Worm (Caenorhabditis elegans) whole organism, young adult: Measurements from ENCODE around the gene Y38E10A.34.
"Not testable (repeated sequence)": the region's sequence is repeated elsewhere in the genome, so short reads cannot be mapped to it uniquely, and the experiment has no call there.

Experiments
- B0019.2 ChIP-seq: fragments of 200-800 bp; sonication (Bioruptor generic); conservative IDR thresholded peaks from 2 replicates; pipeline ENCODE4 v1.3.6; 2022; ENCODE audit warnings: missing genetic modification reagents, missing genetic modification characterization, missing compliant biosample characterization
- C17E4.6 ChIP-seq: fragments of 200-800 bp; sonication (Bioruptor generic); IDR thresholded peaks from 2 replicates; pipeline ENCODE4 v1.3.6; 2022; ENCODE audit warnings: missing genetic modification reagents, missing genetic modification characterization, missing compliant biosample characterization
- F33H1.4 ChIP-seq: fragments of 200-800 bp; sonication (Bioruptor generic); IDR thresholded peaks from 2 replicates; pipeline ENCODE4 v1.3.6; 2022; ENCODE audit warnings: missing genetic modification reagents, missing genetic modification characterization, missing compliant biosample characterization
- F57A8.1 ChIP-seq: fragments of 200-800 bp; sonication (Bioruptor generic); optimal IDR thresholded peaks from 2 replicates; lab custom pipeline; 2018; ENCODE audit warnings: mild to moderate bottlenecking, missing genetic modification characterization, moderate library complexity, missing compliant biosample characterization
- K12H6.12 ChIP-seq: fragments of 200-800 bp; sonication (Bioruptor generic); optimal IDR thresholded peaks from 2 replicates; lab custom pipeline; 2018; ENCODE audit warnings: mild to moderate bottlenecking, missing genetic modification characterization, missing compliant biosample characterization
- T26A5.8 ChIP-seq: sonication (generic microtip); optimal IDR thresholded peaks from 2 replicates; lab custom pipeline; 2016; ENCODE audit warnings: missing genetic modification characterization, missing compliant biosample characterization
- Y67H2A.10 ChIP-seq: fragments of 200-800 bp; sonication (Bioruptor generic); conservative IDR thresholded peaks from 2 replicates; pipeline ENCODE4 v1.3.6; 2022; ENCODE audit warnings: missing genetic modification reagents, missing genetic modification characterization, missing compliant biosample characterization
- Y95B8A.8 ChIP-seq: fragments of 200-800 bp; sonication (Bioruptor generic); IDR thresholded peaks from 2 replicates; pipeline ENCODE4 v1.3.6; 2022; ENCODE audit warnings: missing genetic modification reagents, missing genetic modification characterization, missing compliant biosample characterization
- akir-1 ChIP-seq: fragments of 200-800 bp; sonication (Bioruptor generic); optimal IDR thresholded peaks from 2 replicates; lab custom pipeline; 2018; ENCODE audit warnings: mild to moderate bottlenecking, missing genetic modification characterization, moderate library complexity, missing compliant biosample characterization
- bed-1 ChIP-seq: fragments of 200-800 bp; sonication (Bioruptor generic); IDR thresholded peaks from 2 replicates; pipeline ENCODE4 v1.3.6; 2022; ENCODE audit warnings: missing genetic modification reagents, missing genetic modification characterization, missing compliant biosample characterization
- bed-2 ChIP-seq: fragments of 200-800 bp; sonication (Bioruptor generic); IDR thresholded peaks from 2 replicates; pipeline ENCODE4 v1.3.6; 2022; ENCODE audit warnings: missing genetic modification reagents, missing genetic modification characterization, missing compliant biosample characterization
- cebp-1 ChIP-seq, 2 experiments: fragments of 200-800 bp in 1 of 2; sonication (Bioruptor generic) in 1 of 2; sonication (generic microtip) in 1 of 2; IDR thresholded peaks in 1 of 2; optimal IDR thresholded peaks in 1 of 2; 2 replicates each; pipeline versions ENCODE4 v1.3.6 to Lab custom; 2017 to 2022; ENCODE audit warnings: missing compliant biosample characterization in 2 of 2, missing genetic modification characterization in 2 of 2, mild to moderate bottlenecking in 1 of 2, missing genetic modification reagents in 1 of 2, moderate library complexity in 1 of 2
- ceh-100 ChIP-seq: fragments of 200-800 bp; sonication (Bioruptor generic); IDR thresholded peaks from 2 replicates; pipeline ENCODE4 v1.3.6; 2022; ENCODE audit warnings: missing genetic modification reagents, missing genetic modification characterization, missing compliant biosample characterization
- ceh-27 ChIP-seq: fragments of 200-800 bp; sonication (Bioruptor generic); optimal IDR thresholded peaks from 2 replicates; lab custom pipeline; 2018; ENCODE audit warnings: mild to moderate bottlenecking, missing genetic modification characterization, moderate library complexity, missing compliant biosample characterization
- dpl-1 ChIP-seq: fragments of 150-350 bp; optimal IDR thresholded peaks from 2 replicates; lab custom pipeline; 2014; ENCODE audit warnings: missing biosample characterization, missing genetic modification reagents, missing genetic modification characterization
- egl-44 ChIP-seq: fragments of 200-800 bp; sonication (Bioruptor generic); IDR thresholded peaks from 2 replicates; pipeline ENCODE4 v1.3.6; 2022; ENCODE audit warnings: missing genetic modification reagents, missing genetic modification characterization, missing compliant biosample characterization
- fkh-3 ChIP-seq: sonication (generic microtip); optimal IDR thresholded peaks from 2 replicates; lab custom pipeline; 2016; ENCODE audit warnings: mild to moderate bottlenecking, missing genetic modification characterization, missing compliant biosample characterization
- lin-54 ChIP-seq: fragments of 200-800 bp; sonication (Bioruptor generic); optimal IDR thresholded peaks from 2 replicates; lab custom pipeline; 2018; ENCODE audit warnings: mild to moderate bottlenecking, missing genetic modification characterization, missing compliant biosample characterization
- lir-1 ChIP-seq: fragments of 200-800 bp; sonication (Bioruptor generic); conservative IDR thresholded peaks from 2 replicates; pipeline ENCODE4 v1.3.6; 2022; ENCODE audit warnings: missing genetic modification reagents, missing genetic modification characterization, missing compliant biosample characterization
- lsl-1 ChIP-seq: fragments of 200-800 bp; sonication (Bioruptor generic); optimal IDR thresholded peaks from 2 replicates; lab custom pipeline; 2018; ENCODE audit warnings: mild to moderate bottlenecking, missing genetic modification characterization, moderate library complexity, missing compliant biosample characterization
- mcd-1 ChIP-seq: fragments of 200-800 bp; sonication (Bioruptor generic); IDR thresholded peaks from 2 replicates; pipeline ENCODE4 v1.3.6; 2022; ENCODE audit warnings: missing genetic modification reagents, missing genetic modification characterization, missing compliant biosample characterization
- mel-28 ChIP-seq: sonication (generic microtip); optimal IDR thresholded peaks from 2 replicates; lab custom pipeline; 2016; ENCODE audit warnings: borderline replicate concordance, mild to moderate bottlenecking, missing genetic modification characterization, missing compliant biosample characterization
- nfyb-1 ChIP-seq: fragments of 200-800 bp; sonication (Bioruptor generic); IDR thresholded peaks from 2 replicates; pipeline ENCODE4 v1.3.6; 2022; ENCODE audit warnings: missing genetic modification reagents, missing genetic modification characterization, missing compliant biosample characterization
- nhr-80 ChIP-seq: sonication (generic microtip); optimal IDR thresholded peaks from 2 replicates; lab custom pipeline; 2016; ENCODE audit warnings: missing genetic modification characterization, missing compliant biosample characterization
- pha-4 ChIP-seq: fragments of 150-350 bp; sonication (generic microtip); optimal IDR thresholded peaks from 2 replicates; lab custom pipeline; 2014; ENCODE audit warnings: missing biosample characterization, missing genetic modification reagents, missing genetic modification characterization
- rec-8 ChIP-seq, 2 experiments: sonication (generic microtip); optimal IDR thresholded peaks; 2 replicates each; lab custom pipeline; 2016; ENCODE audit warnings: mild to moderate bottlenecking in 2 of 2, missing genetic modification characterization in 2 of 2, missing genetic modification reagents in 2 of 2, missing genotype in 2 of 2, missing biosample characterization in 1 of 2, missing compliant biosample characterization in 1 of 2, moderate library complexity in 1 of 2
- repo-1 ChIP-seq: sonication (generic microtip); optimal IDR thresholded peaks from 2 replicates; lab custom pipeline; 2017; ENCODE audit warnings: mild to moderate bottlenecking, missing genetic modification characterization, missing compliant biosample characterization
- sdz-38 ChIP-seq: sonication (generic microtip); optimal IDR thresholded peaks from 2 replicates; lab custom pipeline; 2016; ENCODE audit warnings: missing genotype, missing genetic modification characterization, missing compliant biosample characterization
- sptf-2 ChIP-seq: fragments of 200-800 bp; sonication (Bioruptor generic); optimal IDR thresholded peaks from 2 replicates; lab custom pipeline; 2018; ENCODE audit warnings: mild to moderate bottlenecking, missing genetic modification characterization, missing compliant biosample characterization
- tbx-9 ChIP-seq: sonication (generic microtip); optimal IDR thresholded peaks from 2 replicates; lab custom pipeline; 2016; ENCODE audit warnings: borderline replicate concordance, missing genetic modification characterization, inconsistent platforms, missing compliant biosample characterization
- tlf-1 ChIP-seq: fragments of 200-800 bp; sonication (Bioruptor generic); optimal IDR thresholded peaks from 2 replicates; lab custom pipeline; 2018; ENCODE audit warnings: mild to moderate bottlenecking, missing genetic modification characterization, missing compliant biosample characterization
- zfh-2 ChIP-seq: fragments of 200-800 bp; sonication (Bioruptor generic); conservative IDR thresholded peaks from 2 replicates; pipeline ENCODE4 v1.3.6; 2022; ENCODE audit warnings: missing genetic modification reagents, missing genetic modification characterization, missing compliant biosample characterization
- ztf-3 ChIP-seq: fragments of 200-800 bp; sonication (Bioruptor generic); optimal IDR thresholded peaks from 2 replicates; lab custom pipeline; 2018; ENCODE audit warnings: mild to moderate bottlenecking, missing genetic modification characterization, missing compliant biosample characterization
- ztf-6 ChIP-seq: fragments of 200-800 bp; sonication (Bioruptor generic); IDR thresholded peaks from 2 replicates; pipeline ENCODE4 v1.3.6; 2022; ENCODE audit warnings: missing genetic modification reagents, missing genetic modification characterization, missing compliant biosample characterization

Gene Y38E10A.34

DNA sequence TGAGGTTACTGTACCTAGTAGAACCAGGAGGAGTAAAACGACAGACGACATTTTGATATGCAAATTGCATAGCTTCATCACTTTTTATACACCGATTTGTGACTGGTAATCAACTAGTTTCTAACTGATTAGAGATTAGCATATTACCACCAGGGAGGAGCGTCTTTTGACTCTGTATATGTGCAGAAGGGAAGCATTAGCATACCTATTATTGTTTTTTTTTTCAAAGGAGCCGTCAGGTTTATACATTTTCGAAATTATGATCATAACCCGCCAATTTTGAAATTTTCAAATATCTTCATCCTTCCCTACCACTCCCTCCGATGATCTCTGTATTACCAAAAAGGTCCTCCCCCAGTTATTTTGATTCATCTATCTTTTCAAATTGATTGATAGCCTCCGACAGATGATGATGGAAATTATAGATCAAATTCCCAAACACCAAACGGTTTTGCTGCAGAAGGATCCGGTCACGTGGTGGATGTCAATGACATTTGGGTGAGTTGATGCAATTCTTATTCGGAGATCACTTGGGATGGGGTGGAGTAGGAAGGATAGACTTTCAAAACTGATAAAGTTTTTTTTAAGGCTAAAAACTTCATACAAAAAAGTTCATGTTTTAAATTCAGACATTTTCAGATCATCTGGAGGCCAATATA lies 9.0 kb upstream of the Y38E10A.34 start, which contains the start of gene nspe-8:
nspe-8 (minus strand) TSS at position 51 of the 659 bp plus-strand sequence.
- TF ChIP-seq fkh-3 (tag; lab: Kevin White, UChicago), result no peak
- TF ChIP-seq nhr-80 (tag; lab: Kevin White, UChicago), result no peak
- TF ChIP-seq sptf-2 (GFP tag; lab: Kevin White, UChicago), result no peak
- no peak for TF ChIP-seq tbx-9
- no peak for TF ChIP-seq ceh-27 (GFP tag; lab: Kevin White, UChicago)
- TF ChIP-seq dpl-1 (GFP tag; lab: Kevin White, UChicago), result no peak
- no peak for TF ChIP-seq sdz-38
- TF ChIP-seq mcd-1 (GFP tag; lab: Robert Waterston, UW), result no peak
- no peak for TF ChIP-seq bed-1 (GFP tag; lab: Robert Waterston, UW)
- no peak for TF ChIP-seq nfyb-1
- no peak for TF ChIP-seq lsl-1
- no peak for TF ChIP-seq K12H6.12 (tag; lab: Kevin White, UChicago)
- no peak for TF ChIP-seq lin-54
- TF ChIP-seq T26A5.8, result no peak
- TF ChIP-seq tlf-1 (GFP tag; lab: Kevin White, UChicago), result no peak
- TF ChIP-seq, all 124 proteins: peak for 0

- TF ChIP-seq F57A8.1 (GFP tag; lab: Kevin White, UChicago), result no peak
- no peak for TF ChIP-seq ztf-3 (GFP tag; lab: Kevin White, UChicago)
- TF ChIP-seq pha-4 (tag; lab: Kevin White, UChicago), result no peak
- TF ChIP-seq Y67H2A.10 (GFP tag; lab: Robert Waterston, UW), result no peak
- TF ChIP-seq tlf-1 (GFP tag; lab: Kevin White, UChicago), result no peak
- TF ChIP-seq zfh-2 (GFP tag; lab: Robert Waterston, UW), result no peak
- TF ChIP-seq F33H1.4 (GFP tag; lab: Robert Waterston, UW), result no peak
- TF ChIP-seq lir-1 (GFP tag; lab: Robert Waterston, UW), result no peak
- TF ChIP-seq lsl-1, result no peak
- TF ChIP-seq ztf-6 (GFP tag; lab: Robert Waterston, UW), result no peak
- TF ChIP-seq ceh-100 (GFP tag; lab: Robert Waterston, UW), result no peak
- TF ChIP-seq egl-44 (GFP tag; lab: Robert Waterston, UW), result no peak
- TF ChIP-seq rec-8 (tag; optimal IDR thresholded peaks at IDR 0.05; lab: Kevin White, UChicago), result no peak
- no peak for TF ChIP-seq cebp-1 (GFP tag; IDR thresholded peaks at IDR 0.05; lab: Robert Waterston, UW)
- no peak for TF ChIP-seq cebp-1 (tag; optimal IDR thresholded peaks at IDR 0.05; lab: Kevin White, UChicago)
- no peak for TF ChIP-seq B0019.2 (GFP tag; lab: Robert Waterston, UW)
- TF ChIP-seq Y95B8A.8 (GFP tag; lab: Robert Waterston, UW), result no peak
- no peak for TF ChIP-seq bed-2 (GFP tag; lab: Robert Waterston, UW)
- no peak for TF ChIP-seq repo-1
- no peak for TF ChIP-seq bed-1 (GFP tag; lab: Robert Waterston, UW)
These were observed 8.1 kb upstream of the Y38E10A.34 start for ce11 chrII:12622843-12623242.

DNA sequence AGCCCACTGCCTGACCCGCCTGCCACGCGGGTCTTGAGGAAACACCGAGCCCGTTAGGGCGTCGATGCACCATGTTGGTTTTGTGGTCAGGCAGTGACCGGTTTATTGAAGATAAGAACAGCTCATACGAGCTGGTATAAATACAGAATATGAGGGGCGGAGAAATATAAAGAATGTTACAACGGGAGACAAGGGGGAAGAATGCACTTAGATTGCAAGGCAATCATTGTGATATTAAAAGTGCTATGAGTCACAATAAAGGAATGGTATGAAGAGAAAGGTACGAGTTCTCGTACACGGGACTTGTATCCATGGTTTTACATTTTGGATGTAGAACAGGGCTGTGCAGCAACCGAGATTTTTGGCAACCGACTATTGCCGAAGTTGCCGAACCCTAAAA lies 6.6 kb upstream of the Y38E10A.34 start, which contains the start of gene Y38E10A.14:
Y38E10A.14 (minus strand) TSS at position 101 of the 400 bp plus-strand sequence.
- not testable (repeated sequence) for TF ChIP-seq akir-1 (GFP tag; lab: Kevin White, UChicago); mel-28 (tag; lab: Kevin White, UChicago); C17E4.6
